Fruit fly (Drosophila melanogaster): ENCODE results near the gene CG6908.

Gene CG6908

dm6 chr3R:11689900-11690299 is at the start of gene CG6908 (continued):
- no peak for TF ChIP-seq Lhr (GFP tag; optimal IDR thresholded peaks at IDR 0.05)
- TF ChIP-seq CG7786 (GFP tag; optimal IDR thresholded peaks at IDR 0.05) = no peak
- TF ChIP-seq CG2889 (GFP tag; IDR thresholded peaks at IDR 0.05) = no peak
- no peak for TF ChIP-seq Taf1 (GFP tag; IDR thresholded peaks at IDR 0.05)
- peak; percentile 44 for TF ChIP-seq HmgZ (tag; optimal IDR thresholded peaks at IDR 0.05)
- TF ChIP-seq usp (GFP tag; optimal IDR thresholded peaks at IDR 0.05) = no peak
- no peak for TF ChIP-seq CG13624 (GFP tag; optimal IDR thresholded peaks at IDR 0.05)
- no peak for TF ChIP-seq bbx (GFP tag; IDR thresholded peaks at IDR 0.05; ENCODE audit: partially characterized antibody)
- TF ChIP-seq PHDP (tag; optimal IDR thresholded peaks at IDR 0.05) = peak; percentile 11
- no peak for TF ChIP-seq hth (optimal IDR thresholded peaks at IDR 0.05)
- peak; percentile 7 for TF ChIP-seq Hmr (GFP tag; optimal IDR thresholded peaks at IDR 0.05)
- TF ChIP-seq CG34376 (GFP tag; optimal IDR thresholded peaks at IDR 0.05) = peak; percentile 46
- TF ChIP-seq sug (tag; optimal IDR thresholded peaks at IDR 0.05) = peak; percentile 99
- no peak for TF ChIP-seq CG11398 (GFP tag; optimal IDR thresholded peaks at IDR 0.05)
- TF ChIP-seq CG3995 (GFP tag; optimal IDR thresholded peaks at IDR 0.05) = no peak
- no peak for TF ChIP-seq hb (GFP tag; IDR thresholded peaks at IDR 0.05; ENCODE audit: partially characterized antibody)
- TF ChIP-seq CG8290 (GFP tag; optimal IDR thresholded peaks at IDR 0.05) = no peak
- peak in 1 of 2 experiments; percentile 7 for TF ChIP-seq CG8290 (tag; optimal IDR thresholded peaks at IDR 0.05)
- no peak for TF ChIP-seq CG10267 (tag; optimal IDR thresholded peaks at IDR 0.05)
- 0 out of 2 replicates have a peak, but pooled peaks have one; percentile 11 for TF ChIP-seq Drgx (GFP tag; IDR thresholded peaks at IDR 0.05)
- TF ChIP-seq Nf-YA (GFP tag; IDR thresholded peaks at IDR 0.05) = no peak
- no peak for TF ChIP-seq pzg (GFP tag; optimal IDR thresholded peaks at IDR 0.05)
- peak in 1 of 2 experiments; percentile 46 for TF ChIP-seq Pdp1 (GFP tag; optimal IDR thresholded peaks at IDR 0.05)
- no peak for TF ChIP-seq CG7372 (GFP tag; IDR thresholded peaks at IDR 0.05)
- TF ChIP-seq Fer2 (tag; optimal IDR thresholded peaks at IDR 0.05) = no peak
- no peak for TF ChIP-seq tap (tag; optimal IDR thresholded peaks at IDR 0.05)
- no peak for TF ChIP-seq sens-2 (GFP tag; IDR thresholded peaks at IDR 0.05)

dm6 chr3R:11735337-11735736 is 45.5 kb upstream of the CG6908 start, which contains the start of gene CG14721:
CG14721 (plus strand) TSS chr3R:11735447.
- TF ChIP-seq ems (GFP tag; optimal IDR thresholded peaks at IDR 0.05) = peak; percentile 8
- peak; percentile 22; the same call in 1 of the 2 replicates for TF ChIP-seq bbx (GFP tag; IDR thresholded peaks at IDR 0.05; ENCODE audit: partially characterized antibody)
- TF ChIP-seq CG7987 (GFP tag; optimal IDR thresholded peaks at IDR 0.05) = no peak
- peak; percentile 71 for TF ChIP-seq HmgD (GFP tag; optimal IDR thresholded peaks at IDR 0.05)
- no peak for TF ChIP-seq tap (tag; optimal IDR thresholded peaks at IDR 0.05)
- no peak for TF ChIP-seq sd (tag; optimal IDR thresholded peaks at IDR 0.05)
- TF ChIP-seq CG16863 (GFP tag; optimal IDR thresholded peaks at IDR 0.05) = peak; percentile 11
- no peak for TF ChIP-seq CG12299 (tag; optimal IDR thresholded peaks at IDR 0.05)
- no peak for TF ChIP-seq CG8290 (GFP tag; optimal IDR thresholded peaks at IDR 0.05)
- no peak for TF ChIP-seq CG8290 (tag; optimal IDR thresholded peaks at IDR 0.05)
- TF ChIP-seq az2 (GFP tag; optimal IDR thresholded peaks at IDR 0.05) = peak; percentile 19
- no peak for TF ChIP-seq hb (GFP tag; IDR thresholded peaks at IDR 0.05; ENCODE audit: partially characterized antibody)
- no peak for TF ChIP-seq Abd-B (GFP tag; optimal IDR thresholded peaks at IDR 0.05)
- TF ChIP-seq CoRest (tag; optimal IDR thresholded peaks at IDR 0.05) = peak; percentile 56
- no peak for TF ChIP-seq Atf6 (GFP tag; IDR thresholded peaks at IDR 0.05)
- TF ChIP-seq CG8089 (GFP tag; optimal IDR thresholded peaks at IDR 0.05) = no peak
- TF ChIP-seq CG1529 (GFP tag; optimal IDR thresholded peaks at IDR 0.05) = no peak
- no peak for TF ChIP-seq CG12104 (GFP tag; optimal IDR thresholded peaks at IDR 0.05)
- no peak for TF ChIP-seq CG12236 (GFP tag; optimal IDR thresholded peaks at IDR 0.05)
- no peak for TF ChIP-seq zfh1 (GFP tag; IDR thresholded peaks at IDR 0.05)
- TF ChIP-seq fd102C (GFP tag; optimal IDR thresholded peaks at IDR 0.05) = no peak
- TF ChIP-seq C15 (GFP tag; IDR thresholded peaks at IDR 0.05) = no peak
- peak; percentile 37 for TF ChIP-seq stwl (tag; optimal IDR thresholded peaks at IDR 0.05)
- TF ChIP-seq gem (tag; optimal IDR thresholded peaks at IDR 0.05) = no peak
- peak; percentile 46 for TF ChIP-seq bab2 (GFP tag; optimal IDR thresholded peaks at IDR 0.05)
- TF ChIP-seq sna (GFP tag; IDR thresholded peaks at IDR 0.05; ENCODE audit: partially characterized antibody) = no peak
- no peak for TF ChIP-seq CG6689 (GFP tag; IDR thresholded peaks at IDR 0.05)
- no peak for TF ChIP-seq croc (GFP tag; conservative IDR thresholded peaks at IDR 0.05)
- no peak for TF ChIP-seq pros (GFP tag; optimal IDR thresholded peaks at IDR 0.05)
